Worm (Caenorhabditis elegans): ENCODE data around the gene ZC53.1.

ZC53.1 gene

ce11 chrX:1913257-1913656 is at the start of gene ZC53.1:
Gene ZC53.1, minus strand, starts transcription at chrX:1913357.
- TF ChIP-seq nfya-1 (tag; optimal IDR thresholded peaks at IDR 0.05; ENCODE audit: borderline replicate concordance, insufficient read depth) = no peak
- no peak for TF ChIP-seq lin-35 (GFP tag; optimal IDR thresholded peaks at IDR 0.05)
- TF ChIP-seq Y56A3A.18 (GFP tag; IDR thresholded peaks at IDR 0.05) = no peak
- TF ChIP-seq F52B5.7 (tag; optimal IDR thresholded peaks at IDR 0.05) = no peak
- no peak for TF ChIP-seq gei-17 (GFP tag; optimal IDR thresholded peaks at IDR 0.05)
- TF ChIP-seq zfh-2 (GFP tag; conservative IDR thresholded peaks at IDR 0.05) = no peak
- no peak for TF ChIP-seq ceh-27 (GFP tag; optimal IDR thresholded peaks at IDR 0.05)
- TF ChIP-seq Y79H2A.3 (GFP tag; conservative IDR thresholded peaks at IDR 0.05) = no peak
- TF ChIP-seq F55B11.4 (tag; optimal IDR thresholded peaks at IDR 0.05; ENCODE audit: borderline replicate concordance, insufficient read depth) = no peak
- TF ChIP-seq atf-7 (tag; optimal IDR thresholded peaks at IDR 0.05) = no peak
- TF ChIP-seq lag-1 (GFP tag; IDR thresholded peaks at IDR 0.05) = no peak
- TF ChIP-seq chd-7 (tag; optimal IDR thresholded peaks at IDR 0.05) = no peak

ce11 chrX:1962273-1962672 is 49.1 kb upstream of the ZC53.1 start, which contains the start of gene F52D2.7:
Gene F52D2.7, plus strand, starts transcription at chrX:1962573.
- TF ChIP-seq attf-5 (GFP tag; optimal IDR thresholded peaks at IDR 0.05) (no peak), ekl-4 (GFP tag; IDR thresholded peaks at IDR 0.05) (no peak), F57C9.4 (tag; optimal IDR thresholded peaks at IDR 0.05) (no peak), C17E4.6 (GFP tag; IDR thresholded peaks at IDR 0.05) (no peak), F55B11.4 (tag; optimal IDR thresholded peaks at IDR 0.05; ENCODE audit: borderline replicate concordance, insufficient read depth) (no peak), F22D6.2 (tag; optimal IDR thresholded peaks at IDR 0.05) (no peak), Y95B8A.8 (GFP tag; IDR thresholded peaks at IDR 0.05) (no peak), attf-3 (GFP tag; conservative IDR thresholded peaks at IDR 0.05) (no peak), mes-4 (tag; optimal IDR thresholded peaks at IDR 0.05) (no peak), sea-2 (GFP tag; IDR thresholded peaks at IDR 0.05) (no peak), snpc-1.3 (tag; optimal IDR thresholded peaks at IDR 0.05; ENCODE audit: insufficient read depth) (no peak), ztf-3 (GFP tag; optimal IDR thresholded peaks at IDR 0.05) (no peak), nfya-1 (tag; optimal IDR thresholded peaks at IDR 0.05; ENCODE audit: borderline replicate concordance, insufficient read depth) (no peak), unc-62 (GFP tag; optimal IDR thresholded peaks at IDR 0.05) (no peak), ztf-25 (GFP tag; IDR thresholded peaks at IDR 0.05) (no peak), F57A8.1 (GFP tag; optimal IDR thresholded peaks at IDR 0.05) (no peak), F49E8.2 (tag; optimal IDR thresholded peaks at IDR 0.05; ENCODE audit: insufficient read depth) (no peak)

- TF ChIP-seq hmg-1.2 (GFP tag; IDR thresholded peaks at IDR 0.05) (peak; percentile 75; the same call in 1 of the 2 replicates), lsl-1 (GFP tag; optimal IDR thresholded peaks at IDR 0.05) (no peak), nhr-80 (tag; optimal IDR thresholded peaks at IDR 0.05) (peak; percentile 9)
These were observed 47.9 kb upstream of the ZC53.1 start for ce11 chrX:1960895-1961715.

ce11 chrX:1959063-1959462 is 45.9 kb upstream of the ZC53.1 start:
- TF ChIP-seq nhr-80 (tag; optimal IDR thresholded peaks at IDR 0.05) (no peak), nhr-120 (GFP tag; IDR thresholded peaks at IDR 0.05) (no peak), Y53F4B.3 (GFP tag; IDR thresholded peaks at IDR 0.05) (no peak), unc-130 (GFP tag; optimal IDR thresholded peaks at IDR 0.05) (no peak), sdz-38 (tag; optimal IDR thresholded peaks at IDR 0.05) (no peak), let-526 (GFP tag; IDR thresholded peaks at IDR 0.05) (no peak), ceh-79 (tag; optimal IDR thresholded peaks at IDR 0.05) (no peak), chd-7 (tag; optimal IDR thresholded peaks at IDR 0.05) (no peak), lir-1 (GFP tag; conservative IDR thresholded peaks at IDR 0.05) (no peak), K11D2.4 (GFP tag; IDR thresholded peaks at IDR 0.05) (no peak), akir-1 (GFP tag; optimal IDR thresholded peaks at IDR 0.05) (no peak), F33H1.4 (GFP tag; IDR thresholded peaks at IDR 0.05) (no peak), sea-2 (GFP tag; IDR thresholded peaks at IDR 0.05) (no peak), dpl-1 (GFP tag; optimal IDR thresholded peaks at IDR 0.05) (no peak), lin-26 (GFP tag; IDR thresholded peaks at IDR 0.05) (no peak)
